Worm (Caenorhabditis elegans): ENCODE measurements around the gene F11A5.5.

Gene F11A5.5

ce11 chrV:16229439-16229838, 31.3 kb downstream of the F11A5.5 start:
- peak; percentile 69 for TF ChIP-seq zip-8 (tag; optimal IDR thresholded peaks at IDR 0.05)
- TF ChIP-seq sem-2 (GFP tag; optimal IDR thresholded peaks at IDR 0.05): no peak

- TF ChIP-seq pha-4 (tag; optimal IDR thresholded peaks at IDR 0.05): no peak
- TF ChIP-seq lsy-2 (tag; optimal IDR thresholded peaks at IDR 0.05): no peak
Observed at ce11 chrV:16229896-16230295, 31.8 kb downstream of the F11A5.5 start, which contains the start of the genes F21H7.2 and F21H7.12. Gene F21H7.2 (minus strand): TSS chrV:16229996. Gene F21H7.12 (plus strand): TSS chrV:16230165.

ce11 chrV:16232180-16232579, 34.1 kb downstream of the F11A5.5 start, which contains the start of gene gst-22:
Gene gst-22 (minus strand): TSS chrV:16232282.
- TF ChIP-seq nhr-28 (tag; optimal IDR thresholded peaks at IDR 0.05): no peak
- no peak for TF ChIP-seq nhr-76 (tag; optimal IDR thresholded peaks at IDR 0.05)
- TF ChIP-seq unc-120 (tag; optimal IDR thresholded peaks at IDR 0.05; ENCODE audit: poor library complexity, severe bottlenecking): no peak
- no peak for TF ChIP-seq nhr-237 (tag; optimal IDR thresholded peaks at IDR 0.05)
- no peak for TF ChIP-seq sptf-1 (tag; optimal IDR thresholded peaks at IDR 0.05)

ce11 chrV:16233624-16234023, 35.5 kb downstream of the F11A5.5 start, which contains the start of gene clec-233:
Gene clec-233 (plus strand): TSS chrV:16233924.
- TF ChIP-seq tbx-8 (GFP tag; optimal IDR thresholded peaks at IDR 0.05) (no peak), unc-62 (GFP tag; optimal IDR thresholded peaks at IDR 0.05) (no peak), lsy-2 (tag; optimal IDR thresholded peaks at IDR 0.05) (no peak), flh-1 (GFP tag; optimal IDR thresholded peaks at IDR 0.05) (no peak), cnd-1 (tag; optimal IDR thresholded peaks at IDR 0.05) (no peak), nhr-12 (tag; optimal IDR thresholded peaks at IDR 0.05) (no peak), mab-5 (tag; optimal IDR thresholded peaks at IDR 0.05) (no peak), sptf-1 (tag; optimal IDR thresholded peaks at IDR 0.05) (no peak), ceh-83 (GFP tag; optimal IDR thresholded peaks at IDR 0.05) (no peak), hlh-1 (tag; optimal IDR thresholded peaks at IDR 0.05) (no peak), ztf-11 (tag; optimal IDR thresholded peaks at IDR 0.05) (no peak)

- TF ChIP-seq mep-1 (tag; optimal IDR thresholded peaks at IDR 0.05): no peak
- TF ChIP-seq cnd-1 (tag; optimal IDR thresholded peaks at IDR 0.05): no peak
- no peak for TF ChIP-seq nhr-2 (tag; optimal IDR thresholded peaks at IDR 0.05)
- no peak for TF ChIP-seq sem-2 (GFP tag; optimal IDR thresholded peaks at IDR 0.05)
- TF ChIP-seq blmp-1 (tag; optimal IDR thresholded peaks at IDR 0.05): no peak
- TF ChIP-seq drap-1 (GFP tag; optimal IDR thresholded peaks at IDR 0.05): no peak
- no peak for TF ChIP-seq mab-5 (tag; optimal IDR thresholded peaks at IDR 0.05)
- no peak for TF ChIP-seq lin-13 (tag; optimal IDR thresholded peaks at IDR 0.05)
- no peak for TF ChIP-seq ceh-83 (GFP tag; optimal IDR thresholded peaks at IDR 0.05)
- no peak for TF ChIP-seq nhr-237 (tag; optimal IDR thresholded peaks at IDR 0.05)
- TF ChIP-seq ces-1 (GFP tag; optimal IDR thresholded peaks at IDR 0.05): no peak
- no peak for TF ChIP-seq pha-4 (tag; optimal IDR thresholded peaks at IDR 0.05)
- TF ChIP-seq snpc-4 (tag; optimal IDR thresholded peaks at IDR 0.05): no peak
- no peak for TF ChIP-seq lsy-2 (tag; optimal IDR thresholded peaks at IDR 0.05)
Observed at ce11 chrV:16235135-16235534, 37.0 kb downstream of the F11A5.5 start, which contains the start of gene F21H7.3. Gene F21H7.3 (minus strand): TSS chrV:16235235.

ce11 chrV:16235647-16236046, 37.5 kb downstream of the F11A5.5 start, which contains the start of gene srh-98:
Gene srh-98 (minus strand): TSS chrV:16235747.
- TF ChIP-seq zip-8 (tag; optimal IDR thresholded peaks at IDR 0.05) (no peak), unc-39 (tag; optimal IDR thresholded peaks at IDR 0.05) (no peak), ztf-11 (tag; optimal IDR thresholded peaks at IDR 0.05) (no peak), hlh-1 (tag; optimal IDR thresholded peaks at IDR 0.05) (no peak), mep-1 (tag; optimal IDR thresholded peaks at IDR 0.05) (no peak), ces-1 (GFP tag; optimal IDR thresholded peaks at IDR 0.05) (no peak), blmp-1 (tag; optimal IDR thresholded peaks at IDR 0.05) (no peak), sem-2 (GFP tag; optimal IDR thresholded peaks at IDR 0.05) (no peak)

ce11 chrV:16237223-16237622, 39.1 kb downstream of the F11A5.5 start, which contains the start of gene F21H7.5:
Gene F21H7.5 (plus strand): TSS chrV:16237523.
- TF ChIP-seq cnd-1 (tag; optimal IDR thresholded peaks at IDR 0.05) (no peak), flh-1 (GFP tag; optimal IDR thresholded peaks at IDR 0.05) (no peak), tbx-8 (GFP tag; optimal IDR thresholded peaks at IDR 0.05) (no peak), mls-2 (tag; optimal IDR thresholded peaks at IDR 0.05) (no peak), snpc-4 (tag; optimal IDR thresholded peaks at IDR 0.05) (no peak), sem-2 (GFP tag; optimal IDR thresholded peaks at IDR 0.05) (no peak), ztf-11 (tag; optimal IDR thresholded peaks at IDR 0.05) (no peak), ham-2 (GFP tag; optimal IDR thresholded peaks at IDR 0.05) (no peak), nhr-28 (tag; optimal IDR thresholded peaks at IDR 0.05) (no peak), sptf-1 (tag; optimal IDR thresholded peaks at IDR 0.05) (no peak), ceh-39 (tag; optimal IDR thresholded peaks at IDR 0.05) (no peak), bed-3 (GFP tag; optimal IDR thresholded peaks at IDR 0.05) (no peak), nhr-12 (tag; optimal IDR thresholded peaks at IDR 0.05) (no peak), unc-62 (GFP tag; optimal IDR thresholded peaks at IDR 0.05) (no peak), zip-8 (tag; optimal IDR thresholded peaks at IDR 0.05) (no peak), nhr-76 (tag; optimal IDR thresholded peaks at IDR 0.05) (no peak)
